Fruit fly (Drosophila melanogaster) whole organism, pupa: ENCODE measurements around the gene ebo.
A peak's percentile ranks its signal among the peaks of the same experiment; 100 is the strongest.
"Not testable (repeated sequence)": the region's sequence is repeated elsewhere in the genome, so short reads cannot be mapped to it uniquely, and the experiment has no call there.

Experiments used
- CG10348 ChIP-seq: fragments of 200-800 bp; sonication (Bioruptor generic); IDR thresholded peaks from 2 replicates; pipeline ENCODE4 v1.3.6; 2022; ENCODE audit warnings: missing biosample characterization, missing genetic modification characterization
- CG12605 ChIP-seq: fragments of 200-800 bp; sonication (Bioruptor generic); IDR thresholded peaks from 2 replicates; pipeline ENCODE4 v1.3.6; 2022; ENCODE audit warnings: missing biosample characterization, missing genetic modification characterization
- CG13204 ChIP-seq: fragments of 200-800 bp; sonication (Bioruptor generic); optimal IDR thresholded peaks from 2 replicates; lab custom pipeline; 2018; ENCODE audit warnings: missing biosample characterization, mild to moderate bottlenecking, missing genetic modification characterization, moderate library complexity
- CG14655 ChIP-seq: fragments of 200-800 bp; sonication (Bioruptor generic); optimal IDR thresholded peaks from 3 replicates; lab custom pipeline; 2017; ENCODE audit warnings: mild to moderate bottlenecking, missing biosample characterization, missing genetic modification reagents, missing genetic modification characterization
- CG15710 ChIP-seq: fragments of 200-800 bp; sonication (Bioruptor generic); optimal IDR thresholded peaks from 2 replicates; lab custom pipeline; 2018; ENCODE audit warnings: missing biosample characterization, mild to moderate bottlenecking, missing genetic modification characterization, moderate library complexity
- CG17806 ChIP-seq: fragments of 200-800 bp; sonication (Bioruptor generic); optimal IDR thresholded peaks from 2 replicates; lab custom pipeline; 2018; ENCODE audit warnings: missing biosample characterization, mild to moderate bottlenecking, missing genetic modification characterization, moderate library complexity
- CG32121 ChIP-seq: fragments of 200-800 bp; sonication (Bioruptor generic); IDR thresholded peaks from 2 replicates; pipeline ENCODE4 v1.3.6; 2022; ENCODE audit warnings: missing biosample characterization, missing genetic modification characterization
- CG34367 ChIP-seq: fragments of 200-800 bp; sonication (Bioruptor generic); optimal IDR thresholded peaks from 2 replicates; lab custom pipeline; 2018; ENCODE audit warnings: missing biosample characterization, mild to moderate bottlenecking, missing genetic modification characterization
- CG4496 ChIP-seq: fragments of 200-800 bp; sonication (Bioruptor generic); IDR thresholded peaks from 3 replicates; pipeline ENCODE4 v1.3.6; 2022; ENCODE audit warnings: missing biosample characterization, missing genetic modification characterization
- CG8159 ChIP-seq: fragments of 200-800 bp; sonication (Bioruptor generic); optimal IDR thresholded peaks from 3 replicates; lab custom pipeline; 2018; ENCODE audit warnings: missing biosample characterization, mild to moderate bottlenecking, missing genetic modification characterization, moderate library complexity
- CG8301 ChIP-seq: fragments of 200-800 bp; sonication (Bioruptor generic); optimal IDR thresholded peaks from 2 replicates; lab custom pipeline; 2018; ENCODE audit warnings: missing biosample characterization, mild to moderate bottlenecking, missing genetic modification characterization
- CG9948 ChIP-seq: fragments of 200-800 bp; sonication (Bioruptor generic); optimal IDR thresholded peaks from 2 replicates; lab custom pipeline; 2018; ENCODE audit warnings: missing biosample characterization, mild to moderate bottlenecking, missing genetic modification characterization, moderate library complexity
- D1 ChIP-seq: fragments of 200-800 bp; sonication (Bioruptor generic); optimal IDR thresholded peaks from 2 replicates; lab custom pipeline; 2018; ENCODE audit warnings: missing biosample characterization, mild to moderate bottlenecking, missing genetic modification characterization, moderate library complexity
- EcR ChIP-seq: fragments of 200-800 bp; sonication (Bioruptor generic); optimal IDR thresholded peaks from 3 replicates; lab custom pipeline; 2019; ENCODE audit warnings: missing biosample characterization, missing genetic modification characterization, mild to moderate bottlenecking, moderate library complexity, missing genetic modification reagents
- Ets98B ChIP-seq: fragments of 200-800 bp; sonication (Bioruptor generic); IDR thresholded peaks from 2 replicates; pipeline ENCODE4 v1.3.6; 2022; ENCODE audit warnings: missing biosample characterization, missing genetic modification characterization
- Pif1A ChIP-seq: fragments of 200-800 bp; sonication (Bioruptor generic); optimal IDR thresholded peaks from 3 replicates; lab custom pipeline; 2016; ENCODE audit warnings: missing biosample characterization, missing genetic modification characterization
- Pif1B ChIP-seq: fragments of 200-800 bp; sonication (Bioruptor generic); optimal IDR thresholded peaks from 3 replicates; lab custom pipeline; 2016; ENCODE audit warnings: missing biosample characterization, missing genetic modification characterization
- Snoo ChIP-seq: fragments of 200-800 bp; sonication (Bioruptor generic); optimal IDR thresholded peaks from 3 replicates; lab custom pipeline; 2017; ENCODE audit warnings: missing biosample characterization, mild to moderate bottlenecking, missing genetic modification characterization, inconsistent platforms
- fd96Ca ChIP-seq: fragments of 200-800 bp; sonication (Bioruptor generic); IDR thresholded peaks from 3 replicates; pipeline ENCODE4 v1.3.6; 2022; ENCODE audit warnings: missing biosample characterization, missing genetic modification characterization
- gl ChIP-seq: fragments of 200-800 bp; sonication (Bioruptor generic); optimal IDR thresholded peaks from 2 replicates; lab custom pipeline; 2018; ENCODE audit warnings: missing biosample characterization, mild to moderate bottlenecking, missing genetic modification characterization
- rn ChIP-seq: fragments of 200-800 bp; sonication (Bioruptor generic); IDR thresholded peaks from 2 replicates; pipeline ENCODE4 v1.3.6; 2022; ENCODE audit warnings: missing biosample characterization, missing genetic modification characterization

ebo gene

dm6 chrX:494191-494554 is 17.8 kb upstream of the ebo start:
- TF ChIP-seq D1 (tag; lab: Kevin White, UChicago) = no peak
- no peak for TF ChIP-seq EcR (GFP tag; lab: Kevin White, UChicago)
- no peak for TF ChIP-seq Snoo (tag; lab: Kevin White, UChicago)
- TF ChIP-seq CG8159 (tag; lab: Kevin White, UChicago) = no peak
- no peak for TF ChIP-seq Ets98B (GFP tag; lab: Robert Waterston, UW)
- no peak for TF ChIP-seq CG10348 (GFP tag; lab: Robert Waterston, UW)
- no peak for TF ChIP-seq CG9948 (tag; lab: Kevin White, UChicago)
- no peak for TF ChIP-seq Pif1B (GFP tag; lab: Kevin White, UChicago)
- no peak for TF ChIP-seq CG34367 (tag; lab: Kevin White, UChicago)
- no peak for TF ChIP-seq CG12605
- TF ChIP-seq rn (GFP tag; lab: Robert Waterston, UW) = no peak
- no peak for TF ChIP-seq Pif1A (GFP tag; lab: Kevin White, UChicago)
- no peak for TF ChIP-seq gl (tag; lab: Kevin White, UChicago)
- no peak for TF ChIP-seq CG15710
- TF ChIP-seq CG8301 = no peak
- no peak for TF ChIP-seq fd96Ca (GFP tag; lab: Robert Waterston, UW)
- TF ChIP-seq CG14655 (GFP tag; lab: Kevin White, UChicago) = no peak
- TF ChIP-seq CG13204 = no peak
- TF ChIP-seq CG17806 = no peak
- no peak for TF ChIP-seq CG32121 (GFP tag; lab: Robert Waterston, UW)

DNA sequence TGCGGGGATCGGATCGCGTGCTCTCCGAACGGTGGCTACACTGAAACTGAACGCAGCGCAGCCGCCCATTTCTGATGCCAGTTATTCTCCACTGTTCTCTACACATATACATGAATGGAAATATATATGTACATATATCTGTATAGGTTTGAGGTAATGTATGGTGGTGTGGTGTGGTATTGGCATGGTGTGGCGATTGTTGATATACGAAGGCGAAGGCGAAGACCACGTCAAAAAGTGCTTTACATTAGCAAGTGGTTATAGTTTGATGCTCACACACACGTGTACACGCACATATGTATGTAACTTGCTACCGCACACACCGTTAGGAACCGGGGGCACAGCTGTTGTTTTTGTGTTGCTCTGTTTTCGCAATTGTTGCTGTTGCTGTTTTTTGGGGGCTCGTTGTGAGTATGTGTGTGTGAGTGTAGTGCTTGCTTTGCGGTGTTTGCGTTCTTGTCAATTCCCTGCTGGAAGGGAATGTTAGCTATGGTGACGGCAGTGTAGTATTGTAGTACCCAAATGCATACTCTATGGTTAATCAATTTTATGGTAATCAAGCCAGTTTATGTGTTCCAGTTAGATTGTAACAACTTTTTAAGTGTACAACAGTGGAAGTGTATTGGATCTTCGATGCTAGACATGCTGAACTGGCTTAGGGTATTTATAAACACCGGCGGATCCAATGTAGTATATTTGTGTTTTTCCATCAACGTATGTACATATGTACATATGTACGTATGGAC is 17.2 kb upstream of the ebo start, which contains the start of gene CG17896:
Gene CG17896 (minus strand): TSS at position 51 of the 746 bp plus-strand sequence.
- TF ChIP-seq Snoo (tag; lab: Kevin White, UChicago) (peak; percentile 94), CG9948 (tag; lab: Kevin White, UChicago) (peak; percentile 97), Ets98B (GFP tag; lab: Robert Waterston, UW) (peak; percentile 99), CG14655 (GFP tag; lab: Kevin White, UChicago) (peak; percentile 99), EcR (GFP tag; lab: Kevin White, UChicago) (peak; percentile 31), CG4496 (GFP tag; lab: Robert Waterston, UW) (peak; percentile 99), rn (GFP tag; lab: Robert Waterston, UW) (peak; percentile 96), D1 (tag; lab: Kevin White, UChicago) (no peak), CG12605 (peak; percentile 98), CG8301 (peak; percentile 99), gl (tag; lab: Kevin White, UChicago) (peak; percentile 97), CG34367 (tag; lab: Kevin White, UChicago) (peak; percentile 98), CG8159 (tag; lab: Kevin White, UChicago) (peak; percentile 96), Pif1A (GFP tag; lab: Kevin White, UChicago) (peak; percentile 98), CG15710 (peak; percentile 98), CG32121 (GFP tag; lab: Robert Waterston, UW) (peak; percentile 97), fd96Ca (GFP tag; lab: Robert Waterston, UW) (peak; percentile 99), Pif1B (GFP tag; lab: Kevin White, UChicago) (peak; percentile 98), CG10348 (GFP tag; lab: Robert Waterston, UW) (peak; percentile 95), CG13204 (peak; percentile 86), CG17806 (peak; percentile 97)

DNA sequence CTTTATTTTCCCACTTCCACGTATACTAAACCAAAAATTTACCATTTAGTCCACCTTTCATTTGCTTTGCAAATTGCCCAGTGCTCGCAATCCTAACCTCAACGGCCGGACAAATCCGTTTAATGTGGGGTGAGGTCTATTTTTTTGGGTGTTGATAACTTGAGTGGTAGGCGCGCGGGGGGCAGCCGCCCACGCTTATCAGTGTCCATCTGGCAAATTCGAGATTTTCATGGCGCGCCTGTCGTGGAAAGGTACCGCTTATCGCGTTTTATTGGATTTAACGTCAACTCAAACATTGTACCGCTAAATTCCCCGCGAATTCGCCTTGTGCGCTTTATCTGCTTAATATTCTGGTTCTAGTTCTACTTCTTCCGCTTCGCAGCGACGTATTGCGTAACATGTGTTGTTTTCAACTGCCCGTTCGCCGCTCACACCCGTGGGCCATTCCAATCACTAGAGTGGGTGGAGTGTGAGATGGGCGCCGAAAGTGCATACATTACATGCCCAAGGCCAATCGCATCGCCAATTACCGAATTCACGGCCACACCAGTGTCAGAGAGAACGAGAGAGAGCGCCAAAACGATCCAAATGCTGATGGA is 16.4 kb upstream of the ebo start:
- TF ChIP-seq fd96Ca (GFP tag; lab: Robert Waterston, UW) = no peak
- no peak for TF ChIP-seq CG9948 (tag; lab: Kevin White, UChicago)
- TF ChIP-seq CG34367 (tag; lab: Kevin White, UChicago) = no peak

DNA sequence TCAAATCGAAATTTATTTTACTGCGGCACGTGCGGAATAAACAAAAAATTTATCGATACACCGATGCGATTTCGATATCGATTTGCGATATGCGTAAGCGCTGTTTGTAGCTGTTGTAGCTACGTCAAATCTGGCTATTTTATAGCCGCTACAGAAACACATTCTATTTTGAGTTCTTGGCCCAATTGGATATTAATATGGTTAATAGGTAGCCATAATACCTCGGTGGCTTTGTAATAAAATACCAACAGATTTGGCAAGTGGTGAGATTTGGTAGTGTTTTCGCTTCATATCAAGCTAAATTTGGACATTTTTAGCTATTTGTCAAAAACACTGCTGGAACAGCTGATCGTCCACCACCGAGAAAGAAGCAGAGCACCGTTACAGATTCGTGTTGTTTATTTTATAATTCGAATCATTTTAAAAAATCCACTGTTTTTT is 11.2 kb upstream of the ebo start, which contains the start of the genes CG18273 and CG3156:
Gene CG18273 (minus strand): TSS at position 65 of the 441 bp plus-strand sequence.
Gene CG3156 (plus strand): TSS at position 362 of the 441 bp plus-strand sequence.
- TF ChIP-seq CG14655 (GFP tag; lab: Kevin White, UChicago) (no peak), Ets98B (GFP tag; lab: Robert Waterston, UW) (no peak), CG8159 (tag; lab: Kevin White, UChicago) (no peak), CG12605 (no peak), CG15710 (peak; percentile 22), CG13204 (no peak), CG32121 (GFP tag; lab: Robert Waterston, UW) (no peak), CG9948 (tag; lab: Kevin White, UChicago) (peak; percentile 2), fd96Ca (GFP tag; lab: Robert Waterston, UW) (0 out of 3 replicates have a peak, but pooled peaks have one; percentile 23)

DNA sequence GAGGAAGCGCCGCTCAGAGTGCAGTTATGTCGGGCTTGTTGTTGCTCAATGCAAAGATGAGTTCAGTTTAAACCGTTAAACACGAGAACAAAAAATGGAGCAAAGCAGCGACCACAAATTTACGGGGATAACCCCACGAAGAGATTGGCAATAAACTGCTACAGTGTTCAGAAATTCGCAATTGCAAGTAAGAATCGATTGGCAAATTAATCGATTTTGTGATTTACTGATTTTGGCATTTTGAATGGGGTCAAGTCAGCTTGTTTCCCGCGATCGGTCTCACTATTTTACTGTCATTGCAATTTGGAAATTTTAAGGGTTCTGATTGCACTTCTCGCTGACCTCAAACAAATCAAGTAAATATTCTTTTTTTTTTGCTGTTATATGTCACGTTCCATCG is 5.3 kb upstream of the ebo start, which contains the start of gene CG3176:
Gene CG3176 (plus strand): TSS at position 221 of the 400 bp plus-strand sequence.
- not testable (repeated sequence) for TF ChIP-seq CG17806; D1 (tag; lab: Kevin White, UChicago); CG15710

- no peak for TF ChIP-seq D1 (tag; lab: Kevin White, UChicago)
- no peak for TF ChIP-seq CG15710
- TF ChIP-seq gl (tag; lab: Kevin White, UChicago) = no peak
- TF ChIP-seq CG14655 (GFP tag; lab: Kevin White, UChicago) = no peak
- no peak for TF ChIP-seq CG34367 (tag; lab: Kevin White, UChicago)
- no peak for TF ChIP-seq fd96Ca (GFP tag; lab: Robert Waterston, UW)
- no peak for TF ChIP-seq CG13204
- no peak for TF ChIP-seq rn (GFP tag; lab: Robert Waterston, UW)
- no peak for TF ChIP-seq EcR (GFP tag; lab: Kevin White, UChicago)
- TF ChIP-seq CG32121 (GFP tag; lab: Robert Waterston, UW) = no peak
- TF ChIP-seq CG8159 (tag; lab: Kevin White, UChicago) = no peak
- no peak for TF ChIP-seq CG8301
- no peak for TF ChIP-seq CG12605
- no peak for TF ChIP-seq CG4496 (GFP tag; lab: Robert Waterston, UW)
- no peak for TF ChIP-seq CG10348 (GFP tag; lab: Robert Waterston, UW)
- no peak for TF ChIP-seq CG17806
- TF ChIP-seq Pif1A (GFP tag; lab: Kevin White, UChicago) = no peak
- no peak for TF ChIP-seq Pif1B (GFP tag; lab: Kevin White, UChicago)
Measured at dm6 chrX:478766-479165, 2.4 kb upstream of the ebo start, which contains the start of gene CG32817. CG32817 (plus strand) TSS chrX:479066.
